Worm (Caenorhabditis elegans) whole organism, L1 larva: ENCODE data around the gene ipmk-1.

Experiments
- Y116A8C.19 ChIP-seq: sonication (generic microtip); optimal IDR thresholded peaks from 2 replicates; lab custom pipeline; 2016; ENCODE audit warnings: missing compliant biosample characterization, missing genetic modification characterization, borderline replicate concordance
- ceh-82 ChIP-seq, 3 experiments: fragments of 150-350 bp in 1 of 3; sonication (generic microtip) in 2 of 3; optimal IDR thresholded peaks; 2 replicates each; lab custom pipeline; 2014 to 2017; ENCODE audit warnings: missing biosample characterization in 3 of 3, missing genetic modification characterization in 3 of 3
- egl-27 ChIP-seq, 2 experiments: fragments of 150-350 bp in 1 of 2; sonication (generic microtip); optimal IDR thresholded peaks; 3 replicates each; lab custom pipeline; 2017 to 2018; ENCODE audit warnings: missing biosample characterization in 2 of 2, missing genetic modification characterization in 2 of 2, missing genetic modification reagents in 2 of 2
- ets-5 ChIP-seq: fragments of 200-800 bp; sonication (Bioruptor generic); IDR thresholded peaks from 2 replicates; pipeline ENCODE4 v1.3.6; 2022; ENCODE audit warnings: missing genetic modification characterization, missing compliant biosample characterization
- fkh-10 ChIP-seq: sonication (generic microtip); optimal IDR thresholded peaks from 2 replicates; lab custom pipeline; 2017; ENCODE audit warnings: missing biosample characterization, missing genetic modification reagents, missing genetic modification characterization
- hpl-2 ChIP-seq: fragments of 150-350 bp; optimal IDR thresholded peaks from 2 replicates; lab custom pipeline; 2014; ENCODE audit warnings: missing biosample characterization, missing genetic modification reagents, missing genetic modification characterization
- nhr-237 ChIP-seq: fragments of 150-350 bp; optimal IDR thresholded peaks from 2 replicates; lab custom pipeline; 2014; ENCODE audit warnings: missing biosample characterization, missing genetic modification characterization
- nhr-47 ChIP-seq: sonication (generic microtip); optimal IDR thresholded peaks from 2 replicates; lab custom pipeline; 2016; ENCODE audit warnings: mild to moderate bottlenecking, missing genetic modification characterization, moderate library complexity, missing compliant biosample characterization
- nhr-76 ChIP-seq: sonication (generic microtip); optimal IDR thresholded peaks from 2 replicates; lab custom pipeline; 2017; ENCODE audit warnings: missing biosample characterization, missing genetic modification characterization
- sox-4 ChIP-seq: sonication (generic microtip); optimal IDR thresholded peaks from 2 replicates; lab custom pipeline; 2016; ENCODE audit warnings: missing genetic modification characterization, missing compliant biosample characterization
- tbx-2 ChIP-seq: sonication (generic microtip); optimal IDR thresholded peaks from 2 replicates; lab custom pipeline; 2016; ENCODE audit warnings: missing genetic modification characterization, missing compliant biosample characterization
- tlp-1 ChIP-seq: fragments of 150-350 bp; optimal IDR thresholded peaks from 2 replicates; lab custom pipeline; 2014; ENCODE audit warnings: missing biosample characterization, missing genetic modification characterization
- unc-130 ChIP-seq: fragments of 150-350 bp; optimal IDR thresholded peaks from 2 replicates; lab custom pipeline; 2017; ENCODE audit warnings: missing biosample characterization, missing genetic modification characterization, inconsistent platforms

DNA sequence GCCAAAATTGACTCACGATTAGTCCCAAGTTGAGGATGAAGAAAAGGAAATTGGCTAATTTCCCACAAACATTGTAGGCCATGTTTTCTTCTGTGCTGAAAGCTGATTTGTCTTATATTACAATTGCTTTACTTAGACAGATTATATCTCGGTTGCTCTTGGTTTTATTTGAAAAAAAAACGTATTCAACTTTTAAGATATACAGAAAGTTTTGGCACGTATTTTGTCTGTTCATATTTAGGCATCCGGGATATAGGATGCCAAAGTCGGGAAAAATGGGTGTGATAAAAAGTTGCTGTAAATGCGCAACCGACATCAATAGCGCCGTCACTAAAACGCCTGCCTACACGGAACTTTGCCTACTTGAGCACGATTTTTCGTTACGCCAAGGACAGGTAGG is 27.8 kb upstream of the ipmk-1 start, which contains the start of gene tsp-4:
- no peak for TF ChIP-seq sox-4 (tag; lab: Kevin White, UChicago)
- TF ChIP-seq Y116A8C.19 (tag; lab: Kevin White, UChicago) = no peak
- TF ChIP-seq nhr-237 (tag; lab: Kevin White, UChicago) = no peak
- TF ChIP-seq hpl-2 (GFP tag; lab: Kevin White, UChicago) = no peak
- no peak for TF ChIP-seq ceh-82 (tag; optimal IDR thresholded peaks at IDR 0.05; lab: Kevin White, UChicago)
- TF ChIP-seq tbx-2 (tag; lab: Kevin White, UChicago) = no peak
- TF ChIP-seq egl-27 (tag; optimal IDR thresholded peaks at IDR 0.05; lab: Kevin White, UChicago) = no peak
- no peak for TF ChIP-seq fkh-10 (GFP tag; lab: Kevin White, UChicago)
- no peak for TF ChIP-seq nhr-47 (tag; lab: Kevin White, UChicago)
- no peak for TF ChIP-seq unc-130 (tag; lab: Kevin White, UChicago)
- TF ChIP-seq nhr-76 (tag; lab: Kevin White, UChicago) = no peak
- no peak for TF ChIP-seq tlp-1
- TF ChIP-seq ets-5 = no peak
